Worm (Caenorhabditis elegans) whole organism, young adult: ENCODE data around the gene slr-2.

Experiments used
- B0019.2 ChIP-seq: fragments of 200-800 bp; sonication (Bioruptor generic); conservative IDR thresholded peaks from 2 replicates; pipeline ENCODE4 v1.3.6; 2022; ENCODE audit warnings: missing genetic modification reagents, missing genetic modification characterization, missing compliant biosample characterization
- B0336.3 ChIP-seq: fragments of 200-800 bp; sonication (Bioruptor generic); IDR thresholded peaks from 2 replicates; pipeline ENCODE4 v1.3.6; 2022; ENCODE audit warnings: missing genetic modification characterization, missing compliant biosample characterization
- C17E4.6 ChIP-seq: fragments of 200-800 bp; sonication (Bioruptor generic); IDR thresholded peaks from 2 replicates; pipeline ENCODE4 v1.3.6; 2022; ENCODE audit warnings: missing genetic modification reagents, missing genetic modification characterization, missing compliant biosample characterization
- F10E7.11 ChIP-seq: sonication (generic microtip); optimal IDR thresholded peaks from 2 replicates; lab custom pipeline; 2017; ENCODE audit warnings: mild to moderate bottlenecking, missing genetic modification characterization, moderate library complexity, missing compliant biosample characterization
- F23B12.7 ChIP-seq: sonication (generic microtip); optimal IDR thresholded peaks from 2 replicates; lab custom pipeline; 2017; ENCODE audit warnings: missing genetic modification characterization, mild to moderate bottlenecking, missing compliant biosample characterization, antibody characterized with exemption, moderate library complexity; ENCODE audit not compliant: insufficient read depth
- F33H1.4 ChIP-seq: fragments of 200-800 bp; sonication (Bioruptor generic); IDR thresholded peaks from 2 replicates; pipeline ENCODE4 v1.3.6; 2022; ENCODE audit warnings: missing genetic modification reagents, missing genetic modification characterization, missing compliant biosample characterization
- F57A8.1 ChIP-seq: fragments of 200-800 bp; sonication (Bioruptor generic); optimal IDR thresholded peaks from 2 replicates; lab custom pipeline; 2018; ENCODE audit warnings: mild to moderate bottlenecking, missing genetic modification characterization, moderate library complexity, missing compliant biosample characterization
- F57C9.4 ChIP-seq: sonication (generic microtip); optimal IDR thresholded peaks from 2 replicates; lab custom pipeline; 2017; ENCODE audit warnings: mild to moderate bottlenecking, missing genetic modification characterization, missing compliant biosample characterization
- K11D2.4 ChIP-seq: fragments of 200-800 bp; sonication (Bioruptor generic); IDR thresholded peaks from 2 replicates; pipeline ENCODE4 v1.3.6; 2022; ENCODE audit warnings: missing genetic modification reagents, missing genetic modification characterization, missing compliant biosample characterization
- Y53G8AR.9 ChIP-seq: fragments of 200-800 bp; sonication (Bioruptor generic); conservative IDR thresholded peaks from 2 replicates; pipeline ENCODE4 v1.3.6; 2022; ENCODE audit warnings: missing genetic modification reagents, missing genetic modification characterization, missing compliant biosample characterization
- akir-1 ChIP-seq: fragments of 200-800 bp; sonication (Bioruptor generic); optimal IDR thresholded peaks from 2 replicates; lab custom pipeline; 2018; ENCODE audit warnings: mild to moderate bottlenecking, missing genetic modification characterization, moderate library complexity, missing compliant biosample characterization
- ama-1 ChIP-seq, 3 experiments: fragments of 150-350 bp in 1 of 3; sonication (generic microtip) in 2 of 3; optimal IDR thresholded peaks; 2 replicates each; lab custom pipeline; 2014 to 2018; ENCODE audit warnings: missing biosample characterization in 2 of 3, missing genetic modification characterization in 2 of 3, missing genetic modification reagents in 2 of 3
- aptf-2 ChIP-seq: fragments of 200-800 bp; sonication (Bioruptor generic); conservative IDR thresholded peaks from 2 replicates; pipeline ENCODE4 v1.3.6; 2022; ENCODE audit warnings: missing genetic modification reagents, missing genetic modification characterization, missing compliant biosample characterization
- athp-1 ChIP-seq: sonication (generic microtip); optimal IDR thresholded peaks from 2 replicates; lab custom pipeline; 2017; ENCODE audit warnings: mild to moderate bottlenecking, missing genetic modification characterization, missing compliant biosample characterization
- attf-6 ChIP-seq: fragments of 200-800 bp; sonication (Bioruptor generic); IDR thresholded peaks from 2 replicates; pipeline ENCODE4 v1.3.6; 2022; ENCODE audit warnings: missing genetic modification reagents, missing genetic modification characterization, missing compliant biosample characterization
- cebp-2 ChIP-seq: fragments of 200-800 bp; sonication (Bioruptor generic); IDR thresholded peaks from 2 replicates; pipeline ENCODE4 v1.3.6; 2022; ENCODE audit warnings: missing genetic modification characterization, missing compliant biosample characterization
- ceh-100 ChIP-seq: fragments of 200-800 bp; sonication (Bioruptor generic); IDR thresholded peaks from 2 replicates; pipeline ENCODE4 v1.3.6; 2022; ENCODE audit warnings: missing genetic modification reagents, missing genetic modification characterization, missing compliant biosample characterization
- ceh-27 ChIP-seq: fragments of 200-800 bp; sonication (Bioruptor generic); optimal IDR thresholded peaks from 2 replicates; lab custom pipeline; 2018; ENCODE audit warnings: mild to moderate bottlenecking, missing genetic modification characterization, moderate library complexity, missing compliant biosample characterization
- dox-1 ChIP-seq: fragments of 200-800 bp; sonication (Bioruptor generic); IDR thresholded peaks from 2 replicates; pipeline ENCODE4 v1.3.6; 2022; ENCODE audit warnings: missing genetic modification reagents, missing genetic modification characterization, missing compliant biosample characterization
- efl-1 ChIP-seq: fragments of 150-350 bp; optimal IDR thresholded peaks from 2 replicates; lab custom pipeline; 2014; ENCODE audit warnings: missing biosample characterization, missing genetic modification reagents, missing genetic modification characterization
- ets-4 ChIP-seq: fragments of 200-800 bp; sonication (Bioruptor generic); optimal IDR thresholded peaks from 2 replicates; lab custom pipeline; 2018; ENCODE audit warnings: mild to moderate bottlenecking, missing genetic modification characterization, missing compliant biosample characterization
- fkh-3 ChIP-seq: sonication (generic microtip); optimal IDR thresholded peaks from 2 replicates; lab custom pipeline; 2016; ENCODE audit warnings: mild to moderate bottlenecking, missing genetic modification characterization, missing compliant biosample characterization
- him-1 ChIP-seq: sonication (generic microtip); optimal IDR thresholded peaks from 2 replicates; lab custom pipeline; 2016; ENCODE audit warnings: missing genotype, missing genetic modification reagents, missing genetic modification characterization, missing compliant biosample characterization
- hlh-12 ChIP-seq: sonication (generic microtip); optimal IDR thresholded peaks from 2 replicates; lab custom pipeline; 2016; ENCODE audit warnings: missing genetic modification characterization, missing compliant biosample characterization
- hmg-1.2 ChIP-seq: fragments of 200-800 bp; sonication (Bioruptor generic); IDR thresholded peaks from 2 replicates; pipeline ENCODE4 v1.3.6; 2022; ENCODE audit warnings: missing genetic modification reagents, missing genetic modification characterization, missing compliant biosample characterization
- hrde-1 ChIP-seq: sonication (generic microtip); optimal IDR thresholded peaks from 2 replicates; lab custom pipeline; 2016; ENCODE audit warnings: missing genetic modification characterization, mild to moderate bottlenecking, missing compliant biosample characterization, moderate library complexity, missing genotype, missing genetic modification reagents, borderline replicate concordance
- hsf-1 ChIP-seq: fragments of 200-800 bp; sonication (Bioruptor generic); IDR thresholded peaks from 2 replicates; pipeline ENCODE4 v1.3.6; 2022; ENCODE audit warnings: missing genetic modification reagents, missing genetic modification characterization, missing compliant biosample characterization
- let-607 ChIP-seq, 2 experiments: fragments of 200-800 bp in 1 of 2; sonication (Bioruptor generic) in 1 of 2; sonication (generic microtip) in 1 of 2; optimal IDR thresholded peaks; 2 replicates each; lab custom pipeline; 2016 to 2018; ENCODE audit warnings: mild to moderate bottlenecking in 2 of 2, missing compliant biosample characterization in 2 of 2, missing genetic modification characterization in 2 of 2, moderate library complexity in 2 of 2, missing genotype in 1 of 2
- lin-26 ChIP-seq: fragments of 200-800 bp; sonication (Bioruptor generic); IDR thresholded peaks from 2 replicates; pipeline ENCODE4 v1.3.6; 2022; ENCODE audit warnings: missing genetic modification reagents, missing genetic modification characterization, missing compliant biosample characterization
- lin-35 ChIP-seq, 3 experiments: fragments of 150-350 bp in 2 of 3; sonication (generic microtip) in 1 of 3; optimal IDR thresholded peaks; 2 replicates each; lab custom pipeline; 2014 to 2018; ENCODE audit warnings: missing biosample characterization in 3 of 3, missing genetic modification characterization in 3 of 3, missing genetic modification reagents in 3 of 3
- lsy-27 ChIP-seq: sonication (generic microtip); optimal IDR thresholded peaks from 2 replicates; lab custom pipeline; 2017; ENCODE audit warnings: missing genetic modification characterization, mild to moderate bottlenecking, missing compliant biosample characterization, antibody characterized with exemption, missing genotype, borderline replicate concordance; ENCODE audit not compliant: insufficient read depth
- madf-10 ChIP-seq: sonication (generic microtip); optimal IDR thresholded peaks from 2 replicates; lab custom pipeline; 2016; ENCODE audit warnings: mild to moderate bottlenecking, missing genetic modification characterization, missing compliant biosample characterization
- madf-3 ChIP-seq: fragments of 200-800 bp; sonication (Bioruptor generic); IDR thresholded peaks from 2 replicates; pipeline ENCODE4 v1.3.6; 2022; ENCODE audit warnings: missing genetic modification reagents, missing genetic modification characterization, missing compliant biosample characterization
- madf-6 ChIP-seq: fragments of 200-800 bp; sonication (Bioruptor generic); IDR thresholded peaks from 2 replicates; pipeline ENCODE4 v1.3.6; 2022; ENCODE audit warnings: missing genetic modification reagents, missing genetic modification characterization, missing compliant biosample characterization
- nfya-2 ChIP-seq: fragments of 200-800 bp; sonication (Bioruptor generic); IDR thresholded peaks from 2 replicates; pipeline ENCODE4 v1.3.6; 2022; ENCODE audit warnings: missing genetic modification reagents, missing genetic modification characterization, missing compliant biosample characterization
- nhr-120 ChIP-seq: fragments of 200-800 bp; sonication (Bioruptor generic); IDR thresholded peaks from 2 replicates; pipeline ENCODE4 v1.3.6; 2022; ENCODE audit warnings: missing genetic modification characterization, missing compliant biosample characterization
- nhr-80 ChIP-seq: sonication (generic microtip); optimal IDR thresholded peaks from 2 replicates; lab custom pipeline; 2016; ENCODE audit warnings: missing genetic modification characterization, missing compliant biosample characterization
- pha-4 ChIP-seq: fragments of 150-350 bp; sonication (generic microtip); optimal IDR thresholded peaks from 2 replicates; lab custom pipeline; 2014; ENCODE audit warnings: missing biosample characterization, missing genetic modification reagents, missing genetic modification characterization
- repo-1 ChIP-seq: sonication (generic microtip); optimal IDR thresholded peaks from 2 replicates; lab custom pipeline; 2017; ENCODE audit warnings: mild to moderate bottlenecking, missing genetic modification characterization, missing compliant biosample characterization
- snpc-3.4 ChIP-seq: sonication (generic microtip); optimal IDR thresholded peaks from 2 replicates; lab custom pipeline; 2017; ENCODE audit warnings: missing genetic modification characterization, mild to moderate bottlenecking, missing compliant biosample characterization, antibody characterized with exemption, moderate library complexity, missing genotype, missing genetic modification reagents
- snpc-4 ChIP-seq, 5 experiments: fragments of 150-350 bp in 1 of 5; sonication (generic microtip) in 4 of 5; optimal IDR thresholded peaks; 2 replicates each; lab custom pipeline; 2014 to 2018; ENCODE audit warnings: missing genetic modification characterization in 5 of 5, missing biosample characterization in 3 of 5, antibody characterized with exemption in 2 of 5, mild to moderate bottlenecking in 2 of 5, missing compliant biosample characterization in 2 of 5, missing genotype in 2 of 5, moderate library complexity in 2 of 5, missing genetic modification reagents in 1 of 5
- somi-1 ChIP-seq: fragments of 200-800 bp; sonication (Bioruptor generic); optimal IDR thresholded peaks from 2 replicates; lab custom pipeline; 2018; ENCODE audit warnings: mild to moderate bottlenecking, missing genetic modification characterization, missing compliant biosample characterization
- sptf-2 ChIP-seq: fragments of 200-800 bp; sonication (Bioruptor generic); optimal IDR thresholded peaks from 2 replicates; lab custom pipeline; 2018; ENCODE audit warnings: mild to moderate bottlenecking, missing genetic modification characterization, missing compliant biosample characterization
- tbx-9 ChIP-seq: sonication (generic microtip); optimal IDR thresholded peaks from 2 replicates; lab custom pipeline; 2016; ENCODE audit warnings: borderline replicate concordance, missing genetic modification characterization, inconsistent platforms, missing compliant biosample characterization
- unc-62 ChIP-seq: fragments of 150-350 bp; optimal IDR thresholded peaks from 2 replicates; lab custom pipeline; 2014; ENCODE audit warnings: missing biosample characterization, missing genetic modification reagents, missing genetic modification characterization
- ztf-26 ChIP-seq: sonication (generic microtip); optimal IDR thresholded peaks from 2 replicates; lab custom pipeline; 2017; ENCODE audit warnings: missing genetic modification characterization, missing compliant biosample characterization
- ztf-28 ChIP-seq: fragments of 200-800 bp; sonication (Bioruptor generic); IDR thresholded peaks from 2 replicates; pipeline ENCODE4 v1.3.6; 2022; ENCODE audit warnings: missing genetic modification reagents, missing genetic modification characterization, missing compliant biosample characterization
- ztf-6 ChIP-seq: fragments of 200-800 bp; sonication (Bioruptor generic); IDR thresholded peaks from 2 replicates; pipeline ENCODE4 v1.3.6; 2022; ENCODE audit warnings: missing genetic modification reagents, missing genetic modification characterization, missing compliant biosample characterization

Gene slr-2

DNA sequence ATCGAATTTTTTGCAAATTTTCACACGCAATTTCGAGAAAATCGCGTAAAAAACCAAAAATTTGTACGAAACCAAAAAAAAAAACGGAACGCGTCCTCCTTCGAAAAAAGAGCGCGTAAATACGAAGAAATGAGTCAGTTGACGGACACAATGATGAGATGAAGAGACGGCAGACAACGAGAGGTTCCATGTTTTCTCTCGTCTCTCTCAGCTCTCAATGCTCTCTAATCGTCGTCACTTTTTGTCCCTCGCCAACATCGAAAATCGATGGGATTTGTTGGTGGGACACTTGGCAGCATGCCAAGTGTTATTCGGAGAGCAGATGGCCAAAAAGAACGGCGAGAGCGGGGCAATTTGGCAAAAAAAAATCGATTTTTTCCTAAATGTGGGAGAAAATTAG lies 7.8 kb upstream of the slr-2 start (continued):
- TF ChIP-seq ceh-27 (GFP tag; lab: Kevin White, UChicago) (peak; percentile 26), nhr-80 (tag; lab: Kevin White, UChicago) (peak; percentile 21), nfya-2 (GFP tag; lab: Robert Waterston, UW) (no peak), akir-1 (GFP tag; lab: Kevin White, UChicago) (no peak), B0019.2 (GFP tag; lab: Robert Waterston, UW) (no peak), Y53G8AR.9 (GFP tag; lab: Robert Waterston, UW) (no peak), fkh-3 (no peak), nhr-120 (no peak), pha-4 (tag; lab: Kevin White, UChicago) (no peak), lin-35 (GFP tag; optimal IDR thresholded peaks at IDR 0.05; lab: Kevin White, UChicago) (peak in 2 of 3 experiments; percentile 45 to 76), ama-1 (optimal IDR thresholded peaks at IDR 0.05; lab: Kevin White, UChicago) (no peak), ama-1 (GFP tag; optimal IDR thresholded peaks at IDR 0.05; lab: Kevin White, UChicago) (no peak), dox-1 (GFP tag; lab: Robert Waterston, UW) (no peak; the same call in 1 of the 2 replicates), tbx-9 (no peak), athp-1 (tag; lab: Kevin White, UChicago) (no peak), madf-10 (tag; lab: Kevin White, UChicago) (no peak), snpc-4 (GFP tag; optimal IDR thresholded peaks at IDR 0.05; lab: Kevin White, UChicago) (no peak), snpc-4 (tag; optimal IDR thresholded peaks at IDR 0.05; lab: Kevin White, UChicago) (peak in 2 of 4 experiments; percentile 67 to 68), ztf-28 (GFP tag; lab: Robert Waterston, UW) (no peak), aptf-2 (GFP tag; lab: Robert Waterston, UW) (no peak), cebp-2 (GFP tag; lab: Robert Waterston, UW) (no peak), B0336.3 (GFP tag; lab: Robert Waterston, UW) (0 out of 2 replicates have a peak, but pooled peaks have one; percentile 37), K11D2.4 (GFP tag; lab: Robert Waterston, UW) (peak; percentile 64; the same call in 1 of the 2 replicates), him-1 (no peak), let-607 (tag; optimal IDR thresholded peaks at IDR 0.05; lab: Kevin White, UChicago) (no peak), lin-26 (no peak), ceh-100 (no peak), F10E7.11 (tag; lab: Kevin White, UChicago) (no peak), ztf-26 (tag; lab: Kevin White, UChicago) (no peak), hlh-12 (tag; lab: Kevin White, UChicago) (no peak), F33H1.4 (GFP tag; lab: Robert Waterston, UW) (no peak), ets-4 (GFP tag; lab: Kevin White, UChicago) (no peak), repo-1 (tag; lab: Kevin White, UChicago) (no peak), lsy-27 (tag; lab: Kevin White, UChicago) (no peak), sptf-2 (GFP tag; lab: Kevin White, UChicago) (no peak), ztf-6 (no peak), C17E4.6 (GFP tag; lab: Robert Waterston, UW) (no peak), madf-3 (GFP tag; lab: Robert Waterston, UW) (no peak), somi-1 (GFP tag; lab: Kevin White, UChicago) (no peak), snpc-3.4 (no peak), efl-1 (peak; percentile 36), F57A8.1 (GFP tag; lab: Kevin White, UChicago) (no peak), hmg-1.2 (peak; percentile 98), unc-62 (no peak), attf-6 (no peak), madf-6 (GFP tag; lab: Robert Waterston, UW) (peak; percentile 43; the same call in 1 of the 2 replicates), F23B12.7 (tag; lab: Kevin White, UChicago) (no peak), hrde-1 (tag; lab: Kevin White, UChicago) (no peak), F57C9.4 (tag; lab: Kevin White, UChicago) (no peak), hsf-1 (GFP tag; lab: Robert Waterston, UW) (no peak)
